Worm (Caenorhabditis elegans) whole organism, late embryonic: ENCODE data around the gene F17A9.4.

Source experiments
- F13H6.1 ChIP-seq: sonication (generic microtip); optimal IDR thresholded peaks from 2 replicates; lab custom pipeline; 2016; ENCODE audit warnings: missing genetic modification characterization, missing compliant biosample characterization
- K02D7.2 ChIP-seq: sonication (generic microtip); optimal IDR thresholded peaks from 2 replicates; lab custom pipeline; 2017; ENCODE audit warnings: mild to moderate bottlenecking, missing genetic modification characterization, missing compliant biosample characterization
- ahr-1 ChIP-seq: sonication (generic microtip); optimal IDR thresholded peaks from 2 replicates; lab custom pipeline; 2016; ENCODE audit warnings: missing genetic modification characterization, missing compliant biosample characterization
- ama-1 ChIP-seq: fragments of 150-350 bp; optimal IDR thresholded peaks from 2 replicates; lab custom pipeline; 2014
- ceh-14 ChIP-seq: sonication (generic microtip); optimal IDR thresholded peaks from 2 replicates; lab custom pipeline; 2016; ENCODE audit warnings: missing genotype, missing genetic modification characterization, missing compliant biosample characterization
- ceh-19 ChIP-seq: fragments of 200-800 bp; sonication (Bioruptor generic); optimal IDR thresholded peaks from 2 replicates; lab custom pipeline; 2018; ENCODE audit warnings: mild to moderate bottlenecking, missing genetic modification characterization, missing compliant biosample characterization
- ceh-2 ChIP-seq: sonication (generic microtip); optimal IDR thresholded peaks from 2 replicates; lab custom pipeline; 2016; ENCODE audit warnings: missing genotype, missing genetic modification characterization, missing compliant biosample characterization
- ceh-30 ChIP-seq: fragments of 150-350 bp; optimal IDR thresholded peaks from 2 replicates; lab custom pipeline; 2014; ENCODE audit warnings: missing biosample characterization, missing genetic modification characterization
- ceh-31 ChIP-seq: sonication (generic microtip); optimal IDR thresholded peaks from 2 replicates; lab custom pipeline; 2016; ENCODE audit warnings: missing genetic modification characterization, missing compliant biosample characterization
- ceh-34 ChIP-seq: sonication (generic microtip); optimal IDR thresholded peaks from 2 replicates; lab custom pipeline; 2016; ENCODE audit warnings: mild to moderate bottlenecking, missing genetic modification characterization, missing compliant biosample characterization
- ceh-48 ChIP-seq: sonication (generic microtip); optimal IDR thresholded peaks from 2 replicates; lab custom pipeline; 2016; ENCODE audit warnings: missing genetic modification characterization, inconsistent platforms, missing compliant biosample characterization
- ceh-6 ChIP-seq: fragments of 200-800 bp; sonication (Bioruptor generic); optimal IDR thresholded peaks from 2 replicates; lab custom pipeline; 2018; ENCODE audit warnings: mild to moderate bottlenecking, missing genetic modification characterization, missing compliant biosample characterization
- che-1 ChIP-seq: sonication (generic microtip); optimal IDR thresholded peaks from 2 replicates; lab custom pipeline; 2016; ENCODE audit warnings: mild to moderate bottlenecking, missing genetic modification characterization, missing compliant biosample characterization
- dmd-4 ChIP-seq: sonication (generic microtip); optimal IDR thresholded peaks from 2 replicates; lab custom pipeline; 2016; ENCODE audit warnings: borderline replicate concordance, missing genetic modification characterization, missing compliant biosample characterization
- elt-2 ChIP-seq: sonication (generic microtip); optimal IDR thresholded peaks from 2 replicates; lab custom pipeline; 2016; ENCODE audit warnings: missing genetic modification reagents, missing genetic modification characterization, missing compliant biosample characterization
- elt-4 ChIP-seq: sonication (generic microtip); optimal IDR thresholded peaks from 2 replicates; lab custom pipeline; 2016; ENCODE audit warnings: missing genetic modification characterization, missing compliant biosample characterization
- eyg-1 ChIP-seq: sonication (generic microtip); optimal IDR thresholded peaks from 2 replicates; lab custom pipeline; 2016; ENCODE audit warnings: missing genotype, missing genetic modification characterization, missing compliant biosample characterization
- fax-1 ChIP-seq: sonication (generic microtip); optimal IDR thresholded peaks from 2 replicates; lab custom pipeline; 2016; ENCODE audit warnings: missing genotype, missing genetic modification characterization, missing compliant biosample characterization
- fkh-10 ChIP-seq: fragments of 150-350 bp; optimal IDR thresholded peaks from 2 replicates; lab custom pipeline; 2014; ENCODE audit warnings: missing biosample characterization, missing genetic modification reagents, missing genetic modification characterization
- fkh-6 ChIP-seq: sonication (generic microtip); optimal IDR thresholded peaks from 2 replicates; lab custom pipeline; 2016; ENCODE audit warnings: missing genetic modification characterization, missing compliant biosample characterization
- gmeb-2 ChIP-seq: sonication (generic microtip); optimal IDR thresholded peaks from 2 replicates; lab custom pipeline; 2016; ENCODE audit warnings: missing genetic modification characterization, inconsistent platforms, missing compliant biosample characterization
- hlh-13 ChIP-seq: fragments of 200-800 bp; sonication (Bioruptor generic); optimal IDR thresholded peaks from 2 replicates; lab custom pipeline; 2018; ENCODE audit warnings: mild to moderate bottlenecking, missing genetic modification characterization, missing compliant biosample characterization
- hlh-15 ChIP-seq: sonication (generic microtip); optimal IDR thresholded peaks from 2 replicates; lab custom pipeline; 2016; ENCODE audit warnings: missing genetic modification characterization, missing compliant biosample characterization
- hlh-30 ChIP-seq: sonication (generic microtip); optimal IDR thresholded peaks from 2 replicates; lab custom pipeline; 2017; ENCODE audit warnings: antibody characterized with exemption, missing genetic modification characterization, missing compliant biosample characterization; ENCODE audit not compliant: insufficient read depth
- hlh-6 ChIP-seq: sonication (generic microtip); optimal IDR thresholded peaks from 2 replicates; lab custom pipeline; 2016; ENCODE audit warnings: missing genotype, missing genetic modification characterization, missing compliant biosample characterization
- hlh-8 ChIP-seq: sonication (generic microtip); optimal IDR thresholded peaks from 2 replicates; lab custom pipeline; 2016; ENCODE audit warnings: missing genotype, missing genetic modification characterization, missing compliant biosample characterization
- lim-6 ChIP-seq: sonication (generic microtip); optimal IDR thresholded peaks from 2 replicates; lab custom pipeline; 2016; ENCODE audit warnings: missing genetic modification characterization, missing compliant biosample characterization
- lin-11 ChIP-seq: fragments of 200-800 bp; sonication (Bioruptor generic); optimal IDR thresholded peaks from 2 replicates; lab custom pipeline; 2018; ENCODE audit warnings: mild to moderate bottlenecking, missing genetic modification characterization, missing compliant biosample characterization
- madf-2 ChIP-seq: sonication (generic microtip); optimal IDR thresholded peaks from 2 replicates; lab custom pipeline; 2017; ENCODE audit warnings: missing genetic modification characterization, missing compliant biosample characterization
- nfya-1 ChIP-seq: sonication (generic microtip); optimal IDR thresholded peaks from 2 replicates; lab custom pipeline; 2017; ENCODE audit warnings: missing genetic modification characterization, mild to moderate bottlenecking, missing compliant biosample characterization, antibody characterized with exemption, moderate library complexity
- npax-4 ChIP-seq: sonication (generic microtip); optimal IDR thresholded peaks from 2 replicates; lab custom pipeline; 2016; ENCODE audit warnings: missing genetic modification characterization, missing compliant biosample characterization
- odd-2 ChIP-seq: sonication (generic microtip); optimal IDR thresholded peaks from 2 replicates; lab custom pipeline; 2017; ENCODE audit warnings: antibody characterized with exemption, mild to moderate bottlenecking, missing genetic modification characterization, missing compliant biosample characterization
- pag-3 ChIP-seq: sonication (generic microtip); optimal IDR thresholded peaks from 2 replicates; lab custom pipeline; 2016; ENCODE audit warnings: missing compliant biosample characterization, missing genetic modification characterization, borderline replicate concordance
- pat-9 ChIP-seq: fragments of 200-800 bp; sonication (Bioruptor generic); optimal IDR thresholded peaks from 2 replicates; lab custom pipeline; 2018; ENCODE audit warnings: mild to moderate bottlenecking, missing genetic modification characterization, moderate library complexity, missing compliant biosample characterization
- pax-1 ChIP-seq: fragments of 150-350 bp; optimal IDR thresholded peaks from 2 replicates; lab custom pipeline; 2014; ENCODE audit warnings: missing biosample characterization, missing genetic modification characterization
- pqm-1 ChIP-seq: sonication (generic microtip); optimal IDR thresholded peaks from 2 replicates; lab custom pipeline; 2016; ENCODE audit warnings: missing genetic modification characterization, missing compliant biosample characterization
- pros-1 ChIP-seq: fragments of 150-350 bp; optimal IDR thresholded peaks from 2 replicates; lab custom pipeline; 2014; ENCODE audit warnings: missing biosample characterization, missing genetic modification reagents, missing genetic modification characterization
- ref-2 ChIP-seq: sonication (generic microtip); optimal IDR thresholded peaks from 2 replicates; lab custom pipeline; 2016; ENCODE audit warnings: missing genetic modification characterization, missing compliant biosample characterization
- rnt-1 ChIP-seq: sonication (generic microtip); optimal IDR thresholded peaks from 2 replicates; lab custom pipeline; 2016; ENCODE audit warnings: missing genetic modification characterization, missing compliant biosample characterization
- sox-4 ChIP-seq: sonication (generic microtip); optimal IDR thresholded peaks from 2 replicates; lab custom pipeline; 2017; ENCODE audit warnings: mild to moderate bottlenecking, missing genetic modification characterization, inconsistent platforms, missing compliant biosample characterization
- syd-9 ChIP-seq: sonication (generic microtip); optimal IDR thresholded peaks from 2 replicates; lab custom pipeline; 2016; ENCODE audit warnings: mild to moderate bottlenecking, missing genetic modification characterization, moderate library complexity, missing compliant biosample characterization
- tbx-2 ChIP-seq: sonication (generic microtip); optimal IDR thresholded peaks from 2 replicates; lab custom pipeline; 2016; ENCODE audit warnings: missing genetic modification characterization, missing compliant biosample characterization
- tbx-7 ChIP-seq: sonication (generic microtip); optimal IDR thresholded peaks from 2 replicates; lab custom pipeline; 2016; ENCODE audit warnings: missing genotype, missing genetic modification characterization, missing compliant biosample characterization
- unc-3 ChIP-seq, 2 experiments: fragments of 200-800 bp in 1 of 2; sonication (Bioruptor generic) in 1 of 2; sonication (generic microtip) in 1 of 2; conservative IDR thresholded peaks in 1 of 2; optimal IDR thresholded peaks in 1 of 2; 2 replicates each; pipeline versions ENCODE4 v1.3.6 to Lab custom; 2016 to 2022; ENCODE audit warnings: missing compliant biosample characterization in 2 of 2, missing genetic modification characterization in 2 of 2, missing genetic modification reagents in 1 of 2
- unc-55 ChIP-seq: sonication (generic microtip); optimal IDR thresholded peaks from 2 replicates; lab custom pipeline; 2017; ENCODE audit warnings: missing biosample characterization, missing genetic modification reagents, missing genetic modification characterization
- unc-86 ChIP-seq: sonication (generic microtip); optimal IDR thresholded peaks from 2 replicates; lab custom pipeline; 2016; ENCODE audit warnings: missing genetic modification characterization, missing compliant biosample characterization
- zip-5 ChIP-seq: sonication (generic microtip); optimal IDR thresholded peaks from 2 replicates; lab custom pipeline; 2016; ENCODE audit warnings: missing genetic modification characterization, missing compliant biosample characterization
- ztf-16 ChIP-seq: sonication (generic microtip); optimal IDR thresholded peaks from 2 replicates; lab custom pipeline; 2017; ENCODE audit warnings: missing genetic modification characterization, missing compliant biosample characterization

Gene F17A9.4

DNA sequence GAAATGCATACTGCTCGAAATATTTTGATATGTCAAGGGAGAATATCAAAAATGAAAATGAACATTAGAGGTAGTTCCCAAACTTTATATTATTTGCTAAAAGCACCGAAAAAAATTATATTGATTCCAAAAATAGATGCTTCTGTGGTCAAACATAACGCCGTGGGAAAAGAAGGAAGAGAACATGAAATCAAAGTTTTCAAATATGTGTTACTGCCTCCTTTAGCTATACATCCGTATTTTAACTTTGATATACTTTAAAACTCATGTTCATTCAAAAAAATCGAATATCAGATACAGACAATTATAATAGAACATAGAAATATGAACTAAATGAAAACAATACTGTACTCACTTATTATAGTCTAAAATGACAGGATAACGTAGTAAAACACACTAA, 7.0 kb downstream of the F17A9.4 start, which contains the start of gene Y38A10A.11:
Gene Y38A10A.11, minus strand, starts transcription at position 101 of the 400 bp plus-strand sequence.
- TF ChIP-seq madf-2 (tag; lab: Kevin White, UChicago): no peak
- no peak for TF ChIP-seq fkh-10 (GFP tag; lab: Kevin White, UChicago)

DNA sequence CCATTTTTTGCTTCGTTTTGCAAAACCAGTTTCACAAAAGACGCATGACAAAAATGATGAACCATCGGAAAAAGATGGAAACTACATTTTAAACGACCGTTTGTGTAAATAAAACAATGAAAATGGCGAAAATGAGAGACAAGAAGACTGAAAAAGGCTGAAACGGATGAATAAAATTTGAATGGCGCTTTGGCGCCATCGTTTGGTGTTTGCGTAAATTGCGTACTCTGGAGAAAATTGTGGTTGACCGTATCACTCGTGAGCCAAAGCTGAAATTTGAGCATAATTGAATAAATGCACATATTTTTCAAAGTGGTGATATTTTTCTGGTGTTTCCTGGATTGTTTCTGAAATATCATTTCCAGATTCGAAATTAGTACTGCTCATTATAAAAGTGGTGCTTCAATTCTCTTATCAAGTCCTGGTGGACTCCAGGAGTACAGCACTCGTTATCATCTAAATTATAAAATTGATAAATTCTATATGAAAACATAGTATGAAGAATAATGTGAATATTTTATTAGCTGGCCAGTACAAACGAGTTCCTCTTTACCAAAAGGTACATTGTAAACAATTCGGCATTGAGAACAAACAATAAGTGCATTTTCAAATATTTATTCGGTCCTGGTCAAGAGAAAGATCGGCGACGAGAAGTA, 9.1 kb downstream of the F17A9.4 start:
- peak; percentile 10 for TF ChIP-seq pax-1
- TF ChIP-seq lin-11: no peak

DNA sequence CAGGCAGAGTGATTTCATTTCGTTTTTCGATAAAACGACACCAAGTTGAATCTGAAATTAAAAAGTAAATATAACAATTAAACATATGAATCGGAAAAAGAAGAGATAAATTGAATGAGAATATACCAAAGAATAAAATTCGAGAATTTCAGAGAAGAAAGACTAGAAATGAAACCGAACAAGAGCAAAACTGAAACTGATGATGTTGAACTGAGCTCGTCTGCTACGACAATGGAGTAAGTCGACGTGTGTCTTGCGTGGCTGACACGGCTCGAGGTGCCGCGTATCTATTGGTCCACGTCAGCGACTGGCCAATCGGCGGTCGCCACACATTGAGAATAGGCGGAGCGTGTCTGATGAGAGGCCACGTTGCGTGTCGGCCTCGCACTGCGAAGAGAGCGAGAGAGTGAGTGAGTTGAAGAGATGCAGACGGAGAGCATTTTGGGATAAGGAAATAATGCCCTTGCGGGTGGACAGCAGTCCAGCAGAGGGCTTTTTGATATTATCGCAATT, 9.9 kb downstream of the F17A9.4 start, which contains the start of gene crt-1:
Gene crt-1, minus strand, starts transcription at position 51 of the 513 bp plus-strand sequence.
- TF ChIP-seq elt-2 (tag; lab: Kevin White, UChicago) (peak; percentile 79), ama-1 (peak; percentile 16), nfya-1 (peak; percentile 100), zip-5 (tag; lab: Kevin White, UChicago) (no peak), ceh-48 (tag; lab: Kevin White, UChicago) (no peak), K02D7.2 (tag; lab: Kevin White, UChicago) (no peak), ceh-6 (GFP tag; lab: Kevin White, UChicago) (no peak), pat-9 (tag; lab: Kevin White, UChicago) (no peak), ceh-14 (tag; lab: Kevin White, UChicago) (peak; percentile 55), che-1 (tag; lab: Kevin White, UChicago) (no peak), hlh-6 (no peak), hlh-15 (tag; lab: Kevin White, UChicago) (no peak), eyg-1 (tag; lab: Kevin White, UChicago) (no peak), ceh-31 (peak; percentile 81), gmeb-2 (tag; lab: Kevin White, UChicago) (no peak), pqm-1 (peak; percentile 1), lim-6 (no peak), ref-2 (tag; lab: Kevin White, UChicago) (peak; percentile 84), dmd-4 (tag; lab: Kevin White, UChicago) (no peak), unc-55 (GFP tag; lab: Kevin White, UChicago) (peak; percentile 83), fkh-6 (tag; lab: Kevin White, UChicago) (no peak), tbx-7 (tag; lab: Kevin White, UChicago) (peak; percentile 16), fkh-10 (GFP tag; lab: Kevin White, UChicago) (no peak), unc-86 (tag; lab: Kevin White, UChicago) (no peak), hlh-8 (tag; lab: Kevin White, UChicago) (no peak), ceh-2 (tag; lab: Kevin White, UChicago) (peak; percentile 51), syd-9 (tag; lab: Kevin White, UChicago) (no peak), tbx-2 (peak; percentile 65), fax-1 (tag; lab: Kevin White, UChicago) (no peak), pros-1 (tag; lab: Kevin White, UChicago) (peak; percentile 52), hlh-13 (GFP tag; lab: Kevin White, UChicago) (no peak), hlh-30 (tag; lab: Kevin White, UChicago) (peak; percentile 75), pag-3 (tag; lab: Kevin White, UChicago) (no peak), ceh-30 (no peak), odd-2 (tag; lab: Kevin White, UChicago) (no peak), sox-4 (no peak), unc-3 (GFP tag; conservative IDR thresholded peaks at IDR 0.05; lab: Robert Waterston, UW) (no peak), unc-3 (tag; optimal IDR thresholded peaks at IDR 0.05; lab: Kevin White, UChicago) (no peak), npax-4 (tag; lab: Kevin White, UChicago) (no peak), ztf-16 (no peak), lin-11 (no peak), ahr-1 (tag; lab: Kevin White, UChicago) (no peak), ceh-19 (GFP tag; lab: Kevin White, UChicago) (no peak), ceh-34 (tag; lab: Kevin White, UChicago) (peak; percentile 56), F13H6.1 (no peak), elt-4 (tag; lab: Kevin White, UChicago) (no peak), rnt-1 (peak; percentile 62)
